Worm (Caenorhabditis elegans): ENCODE data around the gene C25F9.10.

The C25F9.10 gene

ce11 chrV:19431036-19431435, 25.5 kb downstream of the C25F9.10 start, which contains the start of gene srw-85:
srw-85 (minus strand) TSS chrV:19431136.
- TF ChIP-seq zag-1 (tag; optimal IDR thresholded peaks at IDR 0.05) (no peak), snpc-4 (tag; optimal IDR thresholded peaks at IDR 0.05) (no peak), unc-55 (GFP tag; optimal IDR thresholded peaks at IDR 0.05) (no peak), ztf-4 (tag; optimal IDR thresholded peaks at IDR 0.05) (no peak), aly-2 (tag; optimal IDR thresholded peaks at IDR 0.05) (no peak), C34F6.9 (tag; optimal IDR thresholded peaks at IDR 0.05) (no peak), lin-11 (tag; optimal IDR thresholded peaks at IDR 0.05) (no peak), F13H6.1 (tag; optimal IDR thresholded peaks at IDR 0.05) (no peak), Y55F3AM.14 (GFP tag; optimal IDR thresholded peaks at IDR 0.05) (no peak), peb-1 (tag; optimal IDR thresholded peaks at IDR 0.05) (no peak), sma-9 (GFP tag; optimal IDR thresholded peaks at IDR 0.05) (no peak), sma-9 (tag; optimal IDR thresholded peaks at IDR 0.05) (no peak)

DNA sequence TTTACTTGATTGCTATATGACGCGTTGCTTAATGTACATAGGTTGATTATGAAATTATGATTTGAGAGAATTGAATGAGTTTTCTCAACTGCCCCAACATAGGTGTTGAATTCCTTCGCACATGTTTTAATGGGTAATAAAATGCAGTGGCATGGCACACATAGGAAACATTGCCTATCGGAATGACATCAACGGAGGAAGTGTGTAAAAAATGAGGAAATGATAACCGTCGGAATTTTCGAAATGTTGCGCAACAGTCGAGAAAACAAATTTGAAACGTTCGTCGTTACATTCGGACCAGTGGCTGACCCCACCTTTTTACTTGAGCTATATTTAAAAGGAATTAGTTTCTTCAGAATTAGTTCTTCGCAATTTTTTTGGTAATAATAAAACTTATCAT, 26.5 kb downstream of the C25F9.10 start:
- TF ChIP-seq nhr-6 (tag; optimal IDR thresholded peaks at IDR 0.05) (no peak), nhr-129 (tag; optimal IDR thresholded peaks at IDR 0.05) (peak; percentile 25)

- TF ChIP-seq nhr-237 (tag; optimal IDR thresholded peaks at IDR 0.05): no peak
- no peak for TF ChIP-seq unc-55 (GFP tag; optimal IDR thresholded peaks at IDR 0.05)
- no peak for TF ChIP-seq alr-1 (tag; optimal IDR thresholded peaks at IDR 0.05)
- TF ChIP-seq nhr-6 (tag; optimal IDR thresholded peaks at IDR 0.05): no peak
- no peak for TF ChIP-seq nhr-10 (tag; optimal IDR thresholded peaks at IDR 0.05)
- no peak for TF ChIP-seq dmd-4 (tag; optimal IDR thresholded peaks at IDR 0.05)
- no peak for TF ChIP-seq mab-5 (tag; optimal IDR thresholded peaks at IDR 0.05)
- no peak for TF ChIP-seq lin-39 (tag; optimal IDR thresholded peaks at IDR 0.05)
- no peak for TF ChIP-seq unc-62 (GFP tag; optimal IDR thresholded peaks at IDR 0.05)
These were observed 27.4 kb downstream of the C25F9.10 start, which contains the start of gene C25F9.11 for ce11 chrV:19432972-19433371. C25F9.11 (minus strand) TSS chrV:19433072.

DNA sequence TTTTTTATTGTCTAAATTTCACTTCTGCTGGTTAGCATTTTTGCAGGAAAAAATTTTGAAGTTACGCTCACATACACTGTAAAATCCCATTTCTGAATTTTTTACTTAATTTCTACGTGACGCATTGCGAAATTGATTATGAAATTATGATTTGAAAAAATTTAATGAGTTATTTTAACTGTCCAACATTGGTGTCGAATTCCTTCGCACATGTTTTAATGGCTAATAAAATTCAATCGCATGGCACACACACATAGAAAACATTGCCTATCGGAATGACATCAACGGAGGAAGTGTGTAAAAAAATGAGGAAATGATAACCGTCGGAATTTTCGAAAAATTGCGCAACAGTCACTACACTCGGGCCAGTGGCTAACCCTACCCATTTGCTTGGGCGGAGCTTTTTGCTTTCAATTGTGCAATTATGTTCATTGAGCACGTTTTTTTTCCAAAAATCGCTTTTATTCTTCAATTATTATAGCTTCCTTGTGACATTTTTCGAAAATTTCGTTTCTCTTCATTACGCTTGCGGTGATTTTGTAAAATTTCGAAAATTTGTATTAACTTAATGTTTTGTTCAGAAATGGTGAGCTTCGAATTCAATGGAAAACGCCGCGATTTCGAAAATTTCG, 28.4 kb downstream of the C25F9.10 start, which contains the start of gene C25F9.16:
C25F9.16 (plus strand) TSS at position 582 of the 632 bp plus-strand sequence.
- TF ChIP-seq crh-2 (tag; optimal IDR thresholded peaks at IDR 0.05): no peak
- peak; percentile 10 for TF ChIP-seq fos-1 (tag; optimal IDR thresholded peaks at IDR 0.05)
- TF ChIP-seq aly-2 (tag; optimal IDR thresholded peaks at IDR 0.05): no peak
- no peak for TF ChIP-seq lin-39 (tag; optimal IDR thresholded peaks at IDR 0.05)

DNA sequence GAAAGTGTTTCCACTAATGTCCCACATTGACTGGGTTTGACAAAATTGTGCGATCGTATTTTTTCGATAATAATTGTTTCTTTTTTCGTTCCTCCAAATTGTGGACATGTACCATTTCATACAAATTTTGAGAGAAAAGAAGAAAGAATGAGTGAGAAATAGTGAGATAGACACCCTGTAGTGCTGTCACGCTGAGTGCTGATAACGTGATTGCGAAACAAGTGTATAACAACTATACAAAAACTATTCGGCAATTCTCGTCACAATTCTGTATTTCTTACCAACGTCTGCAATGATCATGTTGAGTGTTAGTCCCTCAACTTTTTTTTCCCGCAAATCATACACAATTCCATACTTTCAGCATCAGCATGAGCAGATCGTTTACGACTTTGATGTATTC, 30.8 kb downstream of the C25F9.10 start, which contains the start of gene C25F9.14:
C25F9.14 (plus strand) TSS at position 178 of the 400 bp plus-strand sequence.
- TF ChIP-seq ceh-16 (tag; optimal IDR thresholded peaks at IDR 0.05) (no peak), fos-1 (tag; optimal IDR thresholded peaks at IDR 0.05) (peak; percentile 49), mab-5 (tag; optimal IDR thresholded peaks at IDR 0.05) (no peak)

DNA sequence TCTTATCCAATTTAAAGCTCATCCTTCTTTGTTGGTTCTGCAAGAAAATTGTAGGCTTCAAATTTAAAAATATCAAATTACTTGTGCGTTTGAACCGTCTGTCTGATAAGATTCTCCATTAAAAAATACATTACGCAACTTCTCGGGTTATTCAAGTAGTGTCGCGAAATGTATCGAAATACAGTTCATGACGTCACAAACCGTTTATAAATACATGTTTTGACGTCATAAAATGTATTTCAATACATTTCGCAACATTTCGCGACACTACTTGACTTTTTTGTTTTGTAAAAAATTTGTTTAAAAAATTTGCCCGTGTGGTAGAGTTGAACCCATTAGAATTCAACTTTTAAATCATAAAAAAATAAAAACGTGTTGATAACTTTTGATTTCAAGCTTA, 38.1 kb downstream of the C25F9.10 start:
- TF ChIP-seq lin-13 (GFP tag; optimal IDR thresholded peaks at IDR 0.05) (no peak), ama-1 (optimal IDR thresholded peaks at IDR 0.05) (no peak), F13H6.1 (tag; optimal IDR thresholded peaks at IDR 0.05) (no peak), nhr-6 (tag; optimal IDR thresholded peaks at IDR 0.05) (no peak), nhr-21 (tag; optimal IDR thresholded peaks at IDR 0.05) (no peak), unc-39 (tag; optimal IDR thresholded peaks at IDR 0.05) (no peak), sem-4 (tag; optimal IDR thresholded peaks at IDR 0.05) (no peak), mdl-1 (tag; optimal IDR thresholded peaks at IDR 0.05) (no peak), unc-55 (GFP tag; optimal IDR thresholded peaks at IDR 0.05) (no peak), skn-1 (tag; optimal IDR thresholded peaks at IDR 0.05) (no peak), mbf-1 (tag; optimal IDR thresholded peaks at IDR 0.05) (no peak), snpc-4 (tag; optimal IDR thresholded peaks at IDR 0.05) (no peak), Y55F3AM.14 (GFP tag; optimal IDR thresholded peaks at IDR 0.05) (no peak), ztf-4 (tag; optimal IDR thresholded peaks at IDR 0.05) (no peak), nhr-25 (tag; optimal IDR thresholded peaks at IDR 0.05) (no peak), egl-27 (tag; optimal IDR thresholded peaks at IDR 0.05) (no peak), crh-2 (tag; optimal IDR thresholded peaks at IDR 0.05) (no peak), ztf-1 (GFP tag; conservative IDR thresholded peaks at IDR 0.05) (no peak), gmeb-1 (tag; optimal IDR thresholded peaks at IDR 0.05) (no peak)
